Worm (Caenorhabditis elegans) whole organism, mixed stage, embryonic: ENCODE data around the gene C53D6.7.

ENCODE experiments used
- nhr-237 ChIP-seq: fragments of 150-350 bp; optimal IDR thresholded peaks from 2 replicates; lab custom pipeline; 2014; ENCODE audit warnings: missing biosample characterization, missing genetic modification characterization
- snpc-4 ChIP-seq: fragments of 150-350 bp; optimal IDR thresholded peaks from 2 replicates; lab custom pipeline; 2014; ENCODE audit warnings: missing biosample characterization, missing genetic modification characterization

ce11 chrIV:9040393-9040792 is 3.4 kb upstream of the C53D6.7 start, which contains the start of gene Y73F4A.3:
- no peak for TF ChIP-seq snpc-4 (tag; lab: Kevin White, UChicago)
- TF ChIP-seq nhr-237 (tag; lab: Kevin White, UChicago), result no peak
